Worm (Caenorhabditis elegans) whole organism, L2 larva: Measurements from ENCODE around the gene eif-3.F.
A peak's percentile ranks its signal among the peaks of the same experiment; 100 is the strongest.

Experiments used
- ZK546.5 ChIP-seq: sonication (generic microtip); optimal IDR thresholded peaks from 2 replicates; lab custom pipeline; 2017; ENCODE audit warnings: missing biosample characterization, missing genetic modification characterization
- ama-1 ChIP-seq: fragments of 150-350 bp; optimal IDR thresholded peaks from 2 replicates; lab custom pipeline; 2018; ENCODE audit warnings: inconsistent platforms
- blmp-1 ChIP-seq: sonication (generic microtip); optimal IDR thresholded peaks from 2 replicates; lab custom pipeline; 2017; ENCODE audit warnings: missing genetic modification characterization, mild to moderate bottlenecking, missing compliant biosample characterization, antibody characterized with exemption, moderate library complexity; ENCODE audit not compliant: insufficient read depth
- elt-1 ChIP-seq: fragments of 150-350 bp; optimal IDR thresholded peaks from 2 replicates; lab custom pipeline; 2014; ENCODE audit warnings: missing biosample characterization, missing genetic modification characterization
- fos-1 ChIP-seq: fragments of 150-350 bp; optimal IDR thresholded peaks from 2 replicates; lab custom pipeline; 2014; ENCODE audit warnings: missing biosample characterization, missing genetic modification characterization
- mab-5 ChIP-seq: fragments of 150-350 bp; optimal IDR thresholded peaks from 2 replicates; lab custom pipeline; 2014; ENCODE audit warnings: missing biosample characterization, missing genetic modification characterization
- mdl-1 ChIP-seq, 2 experiments: fragments of 150-350 bp in 1 of 2; sonication (generic microtip) in 1 of 2; optimal IDR thresholded peaks; 2 replicates each; lab custom pipeline; 2017; ENCODE audit warnings: missing biosample characterization in 2 of 2, missing genetic modification characterization in 2 of 2
- nhr-12 ChIP-seq: fragments of 150-350 bp; optimal IDR thresholded peaks from 2 replicates; lab custom pipeline; 2014; ENCODE audit warnings: missing biosample characterization, missing genetic modification characterization
- nhr-129 ChIP-seq: fragments of 150-350 bp; optimal IDR thresholded peaks from 2 replicates; lab custom pipeline; 2014; ENCODE audit warnings: missing biosample characterization, missing genetic modification characterization
- nhr-77 ChIP-seq: fragments of 150-350 bp; optimal IDR thresholded peaks from 2 replicates; lab custom pipeline; 2014; ENCODE audit warnings: missing biosample characterization, missing genetic modification characterization
- peb-1 ChIP-seq: fragments of 150-350 bp; optimal IDR thresholded peaks from 2 replicates; lab custom pipeline; 2014; ENCODE audit warnings: missing biosample characterization, missing genetic modification characterization
- sem-4 ChIP-seq: fragments of 150-350 bp; optimal IDR thresholded peaks from 2 replicates; lab custom pipeline; 2014; ENCODE audit warnings: missing biosample characterization, missing genetic modification reagents, missing genetic modification characterization
- skn-1 ChIP-seq: sonication (generic microtip); optimal IDR thresholded peaks from 2 replicates; lab custom pipeline; 2017; ENCODE audit warnings: missing biosample characterization, missing genetic modification characterization
- snpc-4 ChIP-seq: fragments of 150-350 bp; optimal IDR thresholded peaks from 2 replicates; lab custom pipeline; 2014; ENCODE audit warnings: missing biosample characterization, missing genetic modification characterization
- unc-39 ChIP-seq: fragments of 150-350 bp; optimal IDR thresholded peaks from 2 replicates; lab custom pipeline; 2014; ENCODE audit warnings: missing biosample characterization, missing genetic modification characterization
- unc-62 ChIP-seq: fragments of 150-350 bp; optimal IDR thresholded peaks from 2 replicates; lab custom pipeline; 2014; ENCODE audit warnings: missing biosample characterization, missing genetic modification reagents, missing genetic modification characterization

eif-3.F gene

ce11 chrII:9377158-9377557 lies 45.7 kb downstream of the eif-3.F start, which contains the start of gene C06C3.10:
C06C3.10 (minus strand) TSS chrII:9377258.
- TF ChIP-seq unc-39 (tag; lab: Kevin White, UChicago) (no peak), mdl-1 (tag; optimal IDR thresholded peaks at IDR 0.05; lab: Kevin White, UChicago) (no peak), blmp-1 (no peak), peb-1 (tag; lab: Kevin White, UChicago) (no peak), unc-62 (no peak), elt-1 (tag; lab: Kevin White, UChicago) (no peak)

- TF ChIP-seq elt-1 (tag; lab: Kevin White, UChicago) (no peak), skn-1 (tag; lab: Kevin White, UChicago) (peak; percentile 19), ZK546.5 (no peak), sem-4 (no peak), nhr-129 (tag; lab: Kevin White, UChicago) (no peak), ama-1 (no peak), fos-1 (peak; percentile 68), nhr-12 (no peak), snpc-4 (tag; lab: Kevin White, UChicago) (no peak)
Measured at ce11 chrII:9378174-9378573, 46.7 kb downstream of the eif-3.F start.

- no peak for TF ChIP-seq skn-1 (tag; lab: Kevin White, UChicago)
- TF ChIP-seq nhr-77: no peak
- TF ChIP-seq mab-5: no peak
- TF ChIP-seq, all 48 proteins: peak for 0
Measured at ce11 chrII:9379796-9380195, 48.4 kb downstream of the eif-3.F start, which contains the start of gene srh-48. srh-48 (plus strand) TSS chrII:9380096.
